Fruit fly (Drosophila melanogaster): ENCODE results near the gene Pdss2.

Gene Pdss2

DNA sequence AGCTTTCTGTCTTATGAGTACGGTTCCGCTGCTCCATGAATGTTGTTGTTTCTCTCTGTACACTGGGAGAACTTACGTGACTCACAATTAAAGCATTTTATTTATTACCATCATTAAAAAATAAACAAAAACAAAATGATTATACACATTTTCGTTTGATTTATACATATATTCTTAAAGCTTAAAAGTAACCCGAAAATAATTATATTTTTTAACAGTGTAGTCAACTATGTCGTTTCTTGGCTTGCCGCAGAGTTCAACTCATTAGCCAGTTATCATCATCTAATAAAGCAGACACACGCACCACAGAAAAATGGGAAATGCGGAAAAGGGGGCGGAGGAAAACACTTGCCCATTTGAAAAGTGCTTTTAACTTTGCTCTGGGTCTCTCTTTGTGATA is 9.7 kb downstream of the Pdss2 start (continued):
- TF ChIP-seq CG15696 (tag; optimal IDR thresholded peaks at IDR 0.05), result peak; percentile 10
- TF ChIP-seq Drgx (GFP tag; IDR thresholded peaks at IDR 0.05), result peak; percentile 69; the same call in 1 of the 2 replicates
- TF ChIP-seq Dip3 (GFP tag; optimal IDR thresholded peaks at IDR 0.05), result peak; percentile 53
- TF ChIP-seq hb (GFP tag; IDR thresholded peaks at IDR 0.05; ENCODE audit: partially characterized antibody), result no peak
- peak; percentile 42 for TF ChIP-seq CG31388 (GFP tag; optimal IDR thresholded peaks at IDR 0.05)
- TF ChIP-seq Pdp1 (GFP tag; optimal IDR thresholded peaks at IDR 0.05), result peak; percentile 56 to 73
- peak; percentile 60 for TF ChIP-seq odd (GFP tag; optimal IDR thresholded peaks at IDR 0.05)
- peak; percentile 55 for TF ChIP-seq zf30C (GFP tag; optimal IDR thresholded peaks at IDR 0.05)
- peak; percentile 57 for TF ChIP-seq org-1 (GFP tag; optimal IDR thresholded peaks at IDR 0.05)
- peak; percentile 64; the same call in 1 of the 2 replicates for TF ChIP-seq CG32767 (GFP tag; IDR thresholded peaks at IDR 0.05)
- TF ChIP-seq mld (GFP tag; IDR thresholded peaks at IDR 0.05; ENCODE audit: partially characterized antibody), result no peak
- no peak for TF ChIP-seq Doc3 (GFP tag; IDR thresholded peaks at IDR 0.05; ENCODE audit: partially characterized antibody)
- peak; percentile 79 for TF ChIP-seq sd (tag; optimal IDR thresholded peaks at IDR 0.05)
- no peak for TF ChIP-seq CG3838 (GFP tag; optimal IDR thresholded peaks at IDR 0.05)
- peak; percentile 88 for TF ChIP-seq CG2712 (tag; optimal IDR thresholded peaks at IDR 0.05)
- peak; percentile 37; the same call in 1 of the 2 replicates for TF ChIP-seq CG6272 (GFP tag; IDR thresholded peaks at IDR 0.05)
- no peak for TF ChIP-seq ab (GFP tag; optimal IDR thresholded peaks at IDR 0.05)
- peak; percentile 34 for TF ChIP-seq CHES-1-like (GFP tag; optimal IDR thresholded peaks at IDR 0.05)
- TF ChIP-seq hbn (GFP tag; IDR thresholded peaks at IDR 0.05; ENCODE audit: partially characterized antibody), result no peak
- TF ChIP-seq gfzf (GFP tag; optimal IDR thresholded peaks at IDR 0.05), result no peak
- TF ChIP-seq dan (GFP tag; IDR thresholded peaks at IDR 0.05), result no peak
- peak; percentile 7 for TF ChIP-seq CG30020 (tag; optimal IDR thresholded peaks at IDR 0.05)
- peak; percentile 7 for TF ChIP-seq her (GFP tag; optimal IDR thresholded peaks at IDR 0.05)
- no peak for TF ChIP-seq gcm2 (GFP tag; optimal IDR thresholded peaks at IDR 0.05)
- TF ChIP-seq CG12744 (GFP tag; optimal IDR thresholded peaks at IDR 0.05), result peak; percentile 45
- TF ChIP-seq fd64A (GFP tag; optimal IDR thresholded peaks at IDR 0.05), result peak; percentile 26
- TF ChIP-seq Bdp1 (GFP tag; optimal IDR thresholded peaks at IDR 0.05), result peak; percentile 16
- no peak for TF ChIP-seq CG1792 (GFP tag; optimal IDR thresholded peaks at IDR 0.05)
- no peak for TF ChIP-seq Dp (GFP tag; optimal IDR thresholded peaks at IDR 0.05)
- TF ChIP-seq Fer1 (GFP tag; optimal IDR thresholded peaks at IDR 0.05), result peak; percentile 76
- peak; percentile 61 for TF ChIP-seq zen (tag; optimal IDR thresholded peaks at IDR 0.05)
- TF ChIP-seq cas (GFP tag; IDR thresholded peaks at IDR 0.05), result no peak
- peak; percentile 84 for TF ChIP-seq CG10979 (tag; optimal IDR thresholded peaks at IDR 0.05)
- no peak for TF ChIP-seq HLHmδ (GFP tag; optimal IDR thresholded peaks at IDR 0.05)
- peak in 1 of 2 experiments; percentile 13 for TF ChIP-seq crp (GFP tag; optimal IDR thresholded peaks at IDR 0.05)
- no peak for TF ChIP-seq CG7745 (tag; optimal IDR thresholded peaks at IDR 0.05)
- no peak for TF ChIP-seq eve (GFP tag; optimal IDR thresholded peaks at IDR 0.05)
- peak; percentile 66 for TF ChIP-seq fd3F (GFP tag; optimal IDR thresholded peaks at IDR 0.05)
- peak; percentile 43 for TF ChIP-seq Poxn (GFP tag; IDR thresholded peaks at IDR 0.05)
- TF ChIP-seq CG33213 (GFP tag; optimal IDR thresholded peaks at IDR 0.05), result peak; percentile 14
- no peak for TF ChIP-seq Bgb (GFP tag; IDR thresholded peaks at IDR 0.05; ENCODE audit: partially characterized antibody)
- TF ChIP-seq Bteb2 (GFP tag; optimal IDR thresholded peaks at IDR 0.05), result peak; percentile 64
- no peak for TF ChIP-seq CG8765 (GFP tag; IDR thresholded peaks at IDR 0.05)
- peak; percentile 72 for TF ChIP-seq CG6813 (GFP tag; optimal IDR thresholded peaks at IDR 0.05)
- no peak for TF ChIP-seq bbx (GFP tag; IDR thresholded peaks at IDR 0.05; ENCODE audit: partially characterized antibody)
- TF ChIP-seq NC2β (GFP tag; optimal IDR thresholded peaks at IDR 0.05), result no peak
- TF ChIP-seq CG13296 (GFP tag; optimal IDR thresholded peaks at IDR 0.05), result peak; percentile 71
- TF ChIP-seq psq (GFP tag; optimal IDR thresholded peaks at IDR 0.05), result no peak
- peak; percentile 39 for TF ChIP-seq Fer2 (tag; optimal IDR thresholded peaks at IDR 0.05)
- TF ChIP-seq corto (GFP tag; optimal IDR thresholded peaks at IDR 0.05), result no peak
